Fruit fly (Drosophila melanogaster) whole organism, embryonic: Measurements from ENCODE around the gene nAChRalpha7.

ENCODE experiments used
- Adf1 ChIP-seq: fragments of 200-800 bp; sonication (Bioruptor generic); IDR thresholded peaks from 2 replicates; pipeline ENCODE4 v1.3.6; 2022; ENCODE audit warnings: missing biosample characterization, missing genetic modification characterization
- B-H1 ChIP-seq: fragments of 200-800 bp; sonication (Bioruptor generic); IDR thresholded peaks from 3 replicates; pipeline ENCODE4 v1.3.6; 2022; ENCODE audit warnings: missing biosample characterization, missing genetic modification characterization
- CG10209 ChIP-seq: fragments of 200-800 bp; sonication (Bioruptor generic); optimal IDR thresholded peaks from 3 replicates; lab custom pipeline; 2017; ENCODE audit warnings: missing biosample characterization, mild to moderate bottlenecking, missing genetic modification characterization, missing genetic modification reagents
- CG10565 ChIP-seq: fragments of 200-800 bp; sonication (Bioruptor generic); optimal IDR thresholded peaks from 3 replicates; lab custom pipeline; 2016; ENCODE audit warnings: missing biosample characterization, mild to moderate bottlenecking, missing genetic modification characterization
- CG11560 ChIP-seq: fragments of 200-800 bp; sonication (Bioruptor generic); IDR thresholded peaks from 3 replicates; pipeline ENCODE4 v1.3.6; 2022; ENCODE audit warnings: missing biosample characterization, missing genetic modification characterization
- CG12104 ChIP-seq: fragments of 200-800 bp; sonication (Bioruptor generic); optimal IDR thresholded peaks from 3 replicates; lab custom pipeline; 2016; ENCODE audit warnings: missing biosample characterization, missing genetic modification characterization
- CG13123 ChIP-seq: fragments of 200-800 bp; sonication (Bioruptor generic); optimal IDR thresholded peaks from 2 replicates; lab custom pipeline; 2016; ENCODE audit warnings: missing biosample characterization, missing genetic modification characterization
- CG13296 ChIP-seq: fragments of 200-800 bp; sonication (Bioruptor generic); optimal IDR thresholded peaks from 3 replicates; lab custom pipeline; 2018; ENCODE audit warnings: missing biosample characterization, mild to moderate bottlenecking, missing genetic modification characterization
- CG14014 ChIP-seq: fragments of 200-800 bp; sonication (Bioruptor generic); IDR thresholded peaks from 2 replicates; pipeline ENCODE4 v1.3.6; 2022; ENCODE audit warnings: missing biosample characterization, missing genetic modification characterization
- CG14710 ChIP-seq: fragments of 200-800 bp; sonication (Bioruptor generic); optimal IDR thresholded peaks from 3 replicates; lab custom pipeline; 2019; ENCODE audit warnings: missing biosample characterization, mild to moderate bottlenecking, missing genetic modification characterization, moderate library complexity
- CG18764 ChIP-seq: fragments of 200-800 bp; sonication (Bioruptor generic); optimal IDR thresholded peaks from 3 replicates; lab custom pipeline; 2016; ENCODE audit warnings: missing biosample characterization, missing genetic modification characterization
- CG2116 ChIP-seq: fragments of 200-800 bp; sonication (Bioruptor generic); optimal IDR thresholded peaks from 3 replicates; lab custom pipeline; 2018; ENCODE audit warnings: missing biosample characterization, mild to moderate bottlenecking, missing genetic modification characterization
- CG2120 ChIP-seq: fragments of 200-800 bp; sonication (Bioruptor generic); optimal IDR thresholded peaks from 3 replicates; lab custom pipeline; 2016; ENCODE audit warnings: missing biosample characterization, missing genetic modification characterization
- CG2875 ChIP-seq: fragments of 200-800 bp; sonication (Bioruptor generic); optimal IDR thresholded peaks from 2 replicates; lab custom pipeline; 2017; ENCODE audit warnings: missing biosample characterization, mild to moderate bottlenecking, missing genetic modification characterization, missing genetic modification reagents
- CG30431 ChIP-seq: fragments of 200-800 bp; sonication (Bioruptor generic); optimal IDR thresholded peaks from 2 replicates; lab custom pipeline; 2017; ENCODE audit warnings: missing biosample characterization, missing genetic modification characterization
- CG31388 ChIP-seq: fragments of 200-800 bp; sonication (Bioruptor generic); optimal IDR thresholded peaks from 2 replicates; lab custom pipeline; 2016; ENCODE audit warnings: missing biosample characterization, missing genetic modification characterization
- CG32767 ChIP-seq: fragments of 200-800 bp; sonication (Bioruptor generic); IDR thresholded peaks from 2 replicates; pipeline ENCODE4 v1.3.6; 2022; ENCODE audit warnings: missing biosample characterization, missing genetic modification characterization
- CG34422 ChIP-seq: fragments of 200-800 bp; sonication (Bioruptor generic); IDR thresholded peaks from 3 replicates; pipeline ENCODE4 v1.3.6; 2022; ENCODE audit warnings: missing biosample characterization, missing genetic modification characterization
- CG4854 ChIP-seq: fragments of 200-800 bp; sonication (Bioruptor generic); optimal IDR thresholded peaks from 2 replicates; lab custom pipeline; 2016; ENCODE audit warnings: missing biosample characterization, missing genetic modification characterization, inconsistent platforms
- CG7357 ChIP-seq: fragments of 200-800 bp; sonication (Bioruptor generic); IDR thresholded peaks from 3 replicates; pipeline ENCODE4 v1.3.6; 2022; ENCODE audit warnings: missing biosample characterization, missing genetic modification characterization
- CG7786 ChIP-seq: fragments of 200-800 bp; sonication (Bioruptor generic); optimal IDR thresholded peaks from 2 replicates; lab custom pipeline; 2016; ENCODE audit warnings: missing biosample characterization, missing genetic modification characterization
- CG7987 ChIP-seq: fragments of 200-800 bp; sonication (Bioruptor generic); optimal IDR thresholded peaks from 2 replicates; lab custom pipeline; 2018; ENCODE audit warnings: missing biosample characterization, mild to moderate bottlenecking, missing genetic modification characterization, moderate library complexity
- CG8281 ChIP-seq: fragments of 200-800 bp; sonication (Bioruptor generic); optimal IDR thresholded peaks from 2 replicates; lab custom pipeline; 2018; ENCODE audit warnings: missing biosample characterization, mild to moderate bottlenecking, missing genetic modification characterization, moderate library complexity
- CG8359 ChIP-seq: fragments of 200-800 bp; sonication (Bioruptor generic); optimal IDR thresholded peaks from 2 replicates; lab custom pipeline; 2017; ENCODE audit warnings: missing biosample characterization, mild to moderate bottlenecking, missing genetic modification characterization, borderline replicate concordance
- CG8924 ChIP-seq: fragments of 200-800 bp; optimal IDR thresholded peaks from 3 replicates; lab custom pipeline; 2019; ENCODE audit warnings: missing biosample characterization, mild to moderate bottlenecking, missing genetic modification characterization, moderate library complexity
- CTCF ChIP-seq: fragments of 200-800 bp; sonication (Bioruptor generic); optimal IDR thresholded peaks from 2 replicates; lab custom pipeline; 2017; ENCODE audit warnings: missing biosample characterization, mild to moderate bottlenecking, missing genetic modification characterization, moderate library complexity
- CrebB ChIP-seq: fragments of 200-800 bp; sonication (Bioruptor generic); optimal IDR thresholded peaks from 3 replicates; lab custom pipeline; 2018; ENCODE audit warnings: missing biosample characterization, mild to moderate bottlenecking, missing genetic modification characterization
- Dbx ChIP-seq: fragments of 200-800 bp; sonication (Bioruptor generic); IDR thresholded peaks from 3 replicates; pipeline ENCODE4 v1.3.6; 2022; ENCODE audit warnings: missing biosample characterization, missing genetic modification characterization
- Dip2 ChIP-seq: fragments of 200-800 bp; sonication (Bioruptor generic); IDR thresholded peaks from 2 replicates; pipeline ENCODE4 v1.3.6; 2022; ENCODE audit warnings: missing biosample characterization, missing genetic modification characterization
- Drgx ChIP-seq: fragments of 200-800 bp; sonication (Bioruptor generic); IDR thresholded peaks from 2 replicates; pipeline ENCODE4 v1.3.6; 2022; ENCODE audit warnings: missing biosample characterization, missing genetic modification characterization
- Ets65A ChIP-seq: fragments of 200-800 bp; sonication (Bioruptor generic); peaks from one replicate; lab custom pipeline; 2016; ENCODE audit warnings: missing biosample characterization, missing genetic modification characterization
- Hmr ChIP-seq: fragments of 200-800 bp; sonication (Bioruptor generic); optimal IDR thresholded peaks from 3 replicates; lab custom pipeline; 2017; ENCODE audit warnings: mild to moderate bottlenecking, missing biosample characterization, missing genetic modification reagents, missing genetic modification characterization
- Hr39 ChIP-seq: fragments of >200 bp; optimal IDR thresholded peaks from 2 replicates; lab custom pipeline; 2017
- Lhr ChIP-seq: fragments of 200-800 bp; sonication (Bioruptor generic); optimal IDR thresholded peaks from 3 replicates; lab custom pipeline; 2017; ENCODE audit warnings: mild to moderate bottlenecking, missing biosample characterization, missing genetic modification reagents, missing genetic modification characterization
- Lpt ChIP-seq: fragments of >200 bp; optimal IDR thresholded peaks from 2 replicates; lab custom pipeline; 2018; ENCODE audit warnings: missing biosample characterization, missing genetic modification characterization
- PHDP ChIP-seq: fragments of 200-800 bp; sonication (Bioruptor generic); optimal IDR thresholded peaks from 3 replicates; lab custom pipeline; 2018; ENCODE audit warnings: missing biosample characterization, mild to moderate bottlenecking, missing genetic modification characterization, moderate library complexity
- Ravus ChIP-seq: fragments of 200-800 bp; sonication (Bioruptor generic); IDR thresholded peaks from 2 replicates; pipeline ENCODE4 v1.3.6; 2022; ENCODE audit warnings: missing biosample characterization, missing genetic modification characterization
- Usf ChIP-seq: fragments of 200-800 bp; sonication (Bioruptor generic); optimal IDR thresholded peaks from 2 replicates; lab custom pipeline; 2017; ENCODE audit warnings: missing genotype, missing biosample characterization, missing genetic modification characterization
- ap ChIP-seq: fragments of 200-800 bp; sonication (Bioruptor generic); IDR thresholded peaks from 2 replicates; pipeline ENCODE4 v1.3.6; 2022; ENCODE audit warnings: missing biosample characterization, missing genetic modification characterization
- cato ChIP-seq: fragments of 200-800 bp; sonication (Bioruptor generic); optimal IDR thresholded peaks from 2 replicates; lab custom pipeline; 2016; ENCODE audit warnings: missing biosample characterization, missing genetic modification characterization, borderline replicate concordance
- crp ChIP-seq, 2 experiments: fragments of 200-800 bp; sonication (Bioruptor generic); optimal IDR thresholded peaks; 2 replicates in 1 of 2; 3 replicates in 1 of 2; lab custom pipeline; 2017; ENCODE audit warnings: missing biosample characterization in 2 of 2, missing genetic modification characterization in 2 of 2, mild to moderate bottlenecking in 1 of 2, moderate library complexity in 1 of 2
- cwo ChIP-seq: fragments of 200-800 bp; sonication (Bioruptor generic); optimal IDR thresholded peaks from 3 replicates; lab custom pipeline; 2017; ENCODE audit warnings: missing biosample characterization, missing genetic modification characterization, mild to moderate bottlenecking, moderate library complexity, missing genetic modification reagents
- dmrt99B ChIP-seq: fragments of 200-800 bp; sonication (Bioruptor generic); optimal IDR thresholded peaks from 2 replicates; lab custom pipeline; 2018; ENCODE audit warnings: missing biosample characterization, mild to moderate bottlenecking, missing genetic modification characterization, moderate library complexity
- emc ChIP-seq: fragments of 200-800 bp; sonication (Bioruptor generic); optimal IDR thresholded peaks from 2 replicates; lab custom pipeline; 2016; ENCODE audit warnings: missing biosample characterization, missing genetic modification characterization
- eve ChIP-seq, 2 experiments: fragments of >200 bp; optimal IDR thresholded peaks; 2 replicates each; lab custom pipeline; 2017; ENCODE audit warnings: missing biosample characterization in 2 of 2, missing genetic modification characterization in 2 of 2
- gsb-n ChIP-seq: fragments of 200-800 bp; sonication (Bioruptor generic); optimal IDR thresholded peaks from 3 replicates; lab custom pipeline; 2018; ENCODE audit warnings: missing biosample characterization, mild to moderate bottlenecking, missing genetic modification characterization
- h ChIP-seq: fragments of >200 bp; optimal IDR thresholded peaks from 2 replicates; lab custom pipeline; 2017
- hb ChIP-seq: fragments of 200-800 bp; sonication (Bioruptor generic); IDR thresholded peaks from 3 replicates; pipeline ENCODE4 v1.3.6; 2022; ENCODE audit warnings: missing biosample characterization, missing genetic modification characterization; ENCODE audit not compliant: partially characterized antibody
- her ChIP-seq: fragments of 200-800 bp; sonication (Bioruptor generic); optimal IDR thresholded peaks from 2 replicates; lab custom pipeline; 2016; ENCODE audit warnings: missing biosample characterization, missing genetic modification characterization
- nerfin-2 ChIP-seq: fragments of 200-800 bp; sonication (Bioruptor generic); IDR thresholded peaks from 2 replicates; pipeline ENCODE4 v1.3.6; 2022; ENCODE audit warnings: missing biosample characterization, missing genetic modification characterization; ENCODE audit not compliant: partially characterized antibody
- p53 ChIP-seq: fragments of 200-800 bp; sonication (Bioruptor generic); optimal IDR thresholded peaks from 2 replicates; lab custom pipeline; 2016; ENCODE audit warnings: missing biosample characterization, missing genetic modification characterization
- sd ChIP-seq: fragments of 200-800 bp; sonication (Bioruptor generic); optimal IDR thresholded peaks from 3 replicates; lab custom pipeline; 2018; ENCODE audit warnings: missing biosample characterization, mild to moderate bottlenecking, missing genetic modification characterization, moderate library complexity
- slbo ChIP-seq: fragments of 200-800 bp; sonication (Bioruptor generic); IDR thresholded peaks from 2 replicates; pipeline ENCODE4 v1.3.6; 2022; ENCODE audit warnings: missing biosample characterization, missing genetic modification characterization

nAChRalpha7 gene

DNA sequence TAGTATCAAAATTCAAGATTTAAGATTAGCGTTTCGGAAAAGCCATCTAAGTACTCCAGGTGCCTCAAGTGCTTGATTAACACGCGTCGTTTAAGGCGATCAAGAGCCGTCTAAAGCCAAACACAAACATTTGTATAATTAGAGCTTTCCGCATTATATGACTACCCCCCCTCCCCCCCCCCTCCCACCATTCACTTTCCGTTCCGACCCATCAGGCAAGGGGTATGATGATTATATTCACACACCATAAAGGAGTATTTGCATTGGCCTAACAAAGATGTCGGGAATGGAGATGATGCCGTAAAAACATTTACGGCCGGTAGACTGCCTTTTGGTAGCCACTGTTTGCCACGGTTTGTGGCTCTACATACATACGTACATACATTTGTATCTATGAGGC lies 41.7 kb downstream of the nAChRalpha7 start (continued):
- TF ChIP-seq CG32767 (GFP tag; lab: Robert Waterston, UW) (no peak), dmrt99B (tag; lab: Kevin White, UChicago) (peak; percentile 43), CG2875 (GFP tag; lab: Kevin White, UChicago) (no peak), ap (GFP tag; lab: Robert Waterston, UW) (no peak), h (lab: Kevin White, UChicago) (no peak), CrebB (no peak), Hmr (GFP tag; lab: Kevin White, UChicago) (peak; percentile 62), CG10209 (GFP tag; lab: Kevin White, UChicago) (no peak), Dip2 (GFP tag; lab: Robert Waterston, UW) (no peak), CG13296 (GFP tag; lab: Kevin White, UChicago) (peak; percentile 30), Adf1 (no peak), hb (GFP tag; lab: Robert Waterston, UW) (no peak), CG14014 (GFP tag; lab: Robert Waterston, UW) (no peak), CG10565 (GFP tag; lab: Kevin White, UChicago) (no peak), CG2116 (GFP tag; lab: Kevin White, UChicago) (no peak), Drgx (no peak), cato (no peak), Lpt (GFP tag; lab: Kevin White, UChicago) (no peak), Dbx (GFP tag; lab: Robert Waterston, UW) (no peak), sd (tag; lab: Kevin White, UChicago) (peak; percentile 21), Hr39 (lab: Kevin White, UChicago) (no peak), CG11560 (tag; lab: Robert Waterston, UW) (no peak), Ets65A (GFP tag; lab: Kevin White, UChicago) (no peak), nerfin-2 (no peak), crp (GFP tag; optimal IDR thresholded peaks at IDR 0.05; lab: Kevin White, UChicago) (no peak), PHDP (tag; lab: Kevin White, UChicago) (peak; percentile 40), CG7357 (GFP tag; lab: Robert Waterston, UW) (no peak), CG34422 (GFP tag; lab: Robert Waterston, UW) (no peak), CG30431 (no peak), B-H1 (GFP tag; lab: Robert Waterston, UW) (no peak), CG13123 (no peak), CG14710 (no peak), p53 (GFP tag; lab: Kevin White, UChicago) (no peak), CG12104 (GFP tag; lab: Kevin White, UChicago) (no peak), cwo (GFP tag; lab: Kevin White, UChicago) (peak; percentile 30), CG4854 (GFP tag; lab: Kevin White, UChicago) (no peak), slbo (GFP tag; lab: Robert Waterston, UW) (0 out of 2 replicates have a peak, but pooled peaks have one; percentile 16), eve (GFP tag; optimal IDR thresholded peaks at IDR 0.05; lab: Kevin White, UChicago) (no peak), CG7786 (GFP tag; lab: Kevin White, UChicago) (no peak), CG8281 (tag; lab: Kevin White, UChicago) (no peak), CG18764 (no peak), CG8924 (peak; percentile 17), emc (GFP tag; lab: Kevin White, UChicago) (no peak), Lhr (no peak), CG2120 (GFP tag; lab: Kevin White, UChicago) (no peak), CTCF (no peak), CG8359 (GFP tag; lab: Kevin White, UChicago) (no peak), gsb-n (tag; lab: Kevin White, UChicago) (no peak), her (GFP tag; lab: Kevin White, UChicago) (no peak), CG7987 (GFP tag; lab: Kevin White, UChicago) (peak; percentile 42), Ravus (no peak), CG31388 (GFP tag; lab: Kevin White, UChicago) (no peak), Usf (GFP tag; lab: Kevin White, UChicago) (no peak)
